Worm (Caenorhabditis elegans) whole organism, midembryonic: ENCODE data around the gene che-12.

Source experiments
- cog-1 ChIP-seq: sonication (generic microtip); optimal IDR thresholded peaks from 2 replicates; lab custom pipeline; 2016; ENCODE audit warnings: missing genetic modification characterization, missing compliant biosample characterization
- flt-1 ChIP-seq: fragments of 200-800 bp; sonication (Bioruptor generic); IDR thresholded peaks from 2 replicates; pipeline ENCODE4 v1.3.6; 2022; ENCODE audit warnings: missing genetic modification characterization, missing compliant biosample characterization
- klf-2 ChIP-seq: fragments of 200-800 bp; sonication (Bioruptor generic); conservative IDR thresholded peaks from 2 replicates; pipeline ENCODE4 v1.3.6; 2022; ENCODE audit warnings: missing genetic modification reagents, missing genetic modification characterization, missing compliant biosample characterization
- ztf-23 ChIP-seq: fragments of 200-800 bp; sonication (Bioruptor generic); IDR thresholded peaks from 2 replicates; pipeline ENCODE4 v1.3.6; 2022; ENCODE audit warnings: missing genetic modification reagents, missing genetic modification characterization, missing compliant biosample characterization

- TF ChIP-seq klf-2 (GFP tag; lab: Robert Waterston, UW): no peak
- TF ChIP-seq flt-1 (GFP tag; lab: Robert Waterston, UW): no peak
- TF ChIP-seq ztf-23 (GFP tag; lab: Robert Waterston, UW): no peak
- TF ChIP-seq cog-1 (tag; lab: Kevin White, UChicago): no peak
Measured at ce11 chrV:10249515-10249914, 57.7 kb downstream of the che-12 start.
